Fruit fly (Drosophila melanogaster) whole organism: ENCODE measurements around the gene Fbp2.

ENCODE experiments used
- CG8478 ChIP-seq: fragments of >200 bp; optimal IDR thresholded peaks from 2 replicates; lab custom pipeline; 2018; ENCODE audit warnings: inconsistent platforms
- Dll ChIP-seq: fragments of >200 bp; optimal IDR thresholded peaks from 2 replicates; lab custom pipeline; 2017
- EcR ChIP-seq, 2 experiments: fragments of >200 bp; optimal IDR thresholded peaks; 2 replicates each; lab custom pipeline; 2017; ENCODE audit warnings: missing biosample characterization in 2 of 2, missing genetic modification characterization in 2 of 2, missing genetic modification reagents in 2 of 2
- pan ChIP-seq: fragments of >200 bp; optimal IDR thresholded peaks from 2 replicates; lab custom pipeline; 2017
- psq ChIP-seq: fragments of >200 bp; optimal IDR thresholded peaks from 2 replicates; lab custom pipeline; 2017
- usp ChIP-seq: fragments of >200 bp; optimal IDR thresholded peaks from 2 replicates; lab custom pipeline; 2017; ENCODE audit warnings: missing biosample characterization, missing genetic modification characterization, mixed read lengths

Gene Fbp2

DNA sequence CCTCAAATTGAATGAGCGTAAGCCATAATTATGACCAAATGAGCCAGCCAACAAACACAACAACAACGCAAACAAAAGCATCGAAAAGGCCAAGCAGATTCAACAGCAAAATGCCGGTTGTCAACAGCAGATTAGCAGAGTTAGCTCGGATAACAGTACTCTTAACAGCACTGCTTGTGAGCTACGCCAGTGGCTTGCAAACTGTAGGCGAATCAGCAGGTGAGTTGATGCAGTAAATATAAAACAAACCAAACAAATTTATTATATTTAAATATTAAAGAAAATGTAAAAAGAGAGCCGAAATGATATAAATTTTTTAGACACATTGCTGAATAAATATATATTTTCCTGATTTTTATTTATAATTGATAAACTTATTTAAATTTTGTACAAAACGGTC is 5.9 kb upstream of the Fbp2 start:
- TF ChIP-seq EcR (GFP tag; optimal IDR thresholded peaks at IDR 0.05; lab: Kevin White, UChicago): no peak
- no peak for TF ChIP-seq psq (lab: Kevin White, UChicago)

DNA sequence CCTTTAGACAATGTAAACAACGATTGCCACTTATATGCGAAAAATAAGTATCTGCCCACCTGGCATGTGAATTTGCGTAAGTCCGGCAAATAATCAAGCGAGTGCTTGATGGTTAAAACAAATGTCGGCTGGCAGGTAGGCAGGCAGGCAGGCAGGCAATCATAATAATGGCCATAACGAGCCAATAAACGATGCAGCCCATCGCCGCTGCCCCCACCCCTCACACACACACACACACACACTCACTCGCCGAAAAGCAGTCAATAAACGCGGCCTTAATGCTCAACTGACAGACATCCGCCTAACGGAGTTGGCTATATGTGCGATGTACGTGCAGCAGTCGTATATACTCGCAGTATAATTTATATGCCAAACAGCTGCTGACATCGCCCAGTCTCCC is 5.3 kb upstream of the Fbp2 start:
- TF ChIP-seq usp (GFP tag; lab: Kevin White, UChicago): no peak
- no peak for TF ChIP-seq psq (lab: Kevin White, UChicago)

DNA sequence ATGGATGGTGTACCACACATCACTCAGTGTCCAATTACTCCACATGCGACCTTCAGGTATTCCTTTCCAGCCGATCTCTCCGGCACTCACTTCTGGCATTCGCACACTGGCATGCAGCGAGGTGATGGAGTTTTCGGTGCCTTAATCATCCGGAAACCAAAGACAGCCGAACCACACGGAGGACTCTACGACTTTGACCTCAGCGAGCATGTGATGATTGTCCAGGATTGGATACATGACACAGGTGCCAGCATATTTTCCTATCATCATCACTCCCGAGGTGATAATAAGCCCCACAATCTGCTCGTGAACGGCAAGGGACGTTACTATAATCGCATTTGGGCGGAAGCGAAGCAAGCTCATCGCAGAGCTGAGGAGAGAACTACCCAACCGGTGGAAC is 2.4 kb upstream of the Fbp2 start:
- TF ChIP-seq psq (lab: Kevin White, UChicago): no peak
- TF ChIP-seq usp (GFP tag; lab: Kevin White, UChicago): no peak
- no peak for TF ChIP-seq EcR (GFP tag; optimal IDR thresholded peaks at IDR 0.05; lab: Kevin White, UChicago)
- no peak for TF ChIP-seq Dll (lab: Kevin White, UChicago)
- TF ChIP-seq CG8478: no peak
- TF ChIP-seq pan (lab: Kevin White, UChicago): no peak

DNA sequence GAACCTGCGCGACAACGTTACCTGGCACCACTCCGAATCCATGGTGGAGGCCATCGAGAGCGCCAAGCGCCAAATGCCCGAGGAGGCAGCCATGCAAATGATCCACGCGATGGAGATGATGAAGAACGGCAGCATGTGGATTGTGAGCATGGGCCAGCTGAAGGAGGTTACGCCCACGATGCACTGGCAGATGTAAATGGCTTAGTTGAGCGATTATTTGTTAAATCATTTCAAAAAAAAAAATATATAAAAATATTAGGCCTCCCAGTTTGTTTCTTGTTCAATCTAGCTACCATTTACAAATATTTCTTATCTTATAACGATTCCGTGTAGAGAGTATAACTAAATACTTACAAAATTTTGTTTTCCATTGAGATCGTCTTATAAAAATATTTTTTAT is 986 bp downstream of the Fbp2 start, which contains the start of gene CG42847:
CG42847 (plus strand) TSS at position 301 of the 400 bp plus-strand sequence.
- no peak for TF ChIP-seq EcR (GFP tag; optimal IDR thresholded peaks at IDR 0.05; lab: Kevin White, UChicago)
- no peak for TF ChIP-seq Dll (lab: Kevin White, UChicago)
- no peak for TF ChIP-seq CG8478
- no peak for TF ChIP-seq usp (GFP tag; lab: Kevin White, UChicago)
- TF ChIP-seq pan (lab: Kevin White, UChicago): no peak
- no peak for TF ChIP-seq psq (lab: Kevin White, UChicago)

DNA sequence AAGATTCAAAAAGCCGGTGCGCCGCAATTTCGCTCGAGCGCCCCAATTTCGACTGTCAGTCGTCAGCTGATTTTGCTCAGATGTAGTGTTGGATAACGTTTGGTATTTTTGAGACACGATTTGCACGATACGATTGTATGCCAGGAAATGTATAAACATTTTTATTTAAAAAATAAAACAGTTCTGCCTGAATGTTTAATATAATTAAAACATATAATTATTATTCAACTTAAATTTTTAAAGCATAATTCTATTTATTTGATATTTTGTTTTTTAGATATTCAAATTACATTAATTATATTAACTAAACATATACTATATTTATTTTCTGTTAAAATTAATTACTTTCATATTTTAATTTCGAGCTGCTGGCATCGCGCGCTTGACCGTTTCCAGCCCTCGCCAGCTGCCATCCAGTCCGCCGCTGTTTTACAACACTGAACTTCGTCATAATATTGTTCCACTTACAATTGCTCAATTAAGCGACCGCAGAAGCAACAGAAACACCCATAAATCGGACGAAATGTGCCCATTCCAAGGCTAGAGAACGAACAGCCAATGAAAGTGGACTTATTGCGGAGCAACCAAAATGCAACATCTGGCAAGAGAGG is 4.5 kb downstream of the Fbp2 start, which contains the start of the genes FucTB and scat:
FucTB (minus strand) TSS at position 61 of the 611 bp plus-strand sequence.
scat (plus strand) TSS at position 414 of the 611 bp plus-strand sequence.
- TF ChIP-seq CG8478 (no peak), pan (lab: Kevin White, UChicago) (no peak), EcR (GFP tag; optimal IDR thresholded peaks at IDR 0.05; lab: Kevin White, UChicago) (no peak), Dll (lab: Kevin White, UChicago) (no peak), psq (lab: Kevin White, UChicago) (no peak), usp (GFP tag; lab: Kevin White, UChicago) (no peak)

DNA sequence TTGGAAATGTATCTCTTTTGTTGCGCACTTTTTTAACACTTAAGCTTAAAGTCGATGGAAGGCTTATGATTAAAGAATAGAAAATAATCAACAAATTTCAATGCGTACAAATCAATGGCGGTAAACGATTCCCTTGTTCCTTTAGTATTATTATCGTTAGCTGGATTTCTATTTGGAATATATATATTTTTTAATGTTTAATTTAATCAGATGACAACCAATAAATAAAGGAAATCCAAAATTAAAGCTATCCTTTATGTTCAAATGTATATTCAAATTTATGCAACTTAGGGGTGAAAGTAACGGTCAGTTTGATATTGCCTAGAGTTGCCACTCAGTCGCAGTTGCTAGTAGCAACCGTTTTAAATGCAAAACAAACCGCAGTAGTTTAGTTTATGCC is 8.5 kb downstream of the Fbp2 start, which contains the start of gene CG3769:
CG3769 (plus strand) TSS at position 301 of the 400 bp plus-strand sequence.
- TF ChIP-seq CG8478: no peak
- TF ChIP-seq usp (GFP tag; lab: Kevin White, UChicago): no peak
- no peak for TF ChIP-seq EcR (GFP tag; optimal IDR thresholded peaks at IDR 0.05; lab: Kevin White, UChicago)
- no peak for TF ChIP-seq psq (lab: Kevin White, UChicago)
- no peak for TF ChIP-seq pan (lab: Kevin White, UChicago)
- TF ChIP-seq Dll (lab: Kevin White, UChicago): no peak

DNA sequence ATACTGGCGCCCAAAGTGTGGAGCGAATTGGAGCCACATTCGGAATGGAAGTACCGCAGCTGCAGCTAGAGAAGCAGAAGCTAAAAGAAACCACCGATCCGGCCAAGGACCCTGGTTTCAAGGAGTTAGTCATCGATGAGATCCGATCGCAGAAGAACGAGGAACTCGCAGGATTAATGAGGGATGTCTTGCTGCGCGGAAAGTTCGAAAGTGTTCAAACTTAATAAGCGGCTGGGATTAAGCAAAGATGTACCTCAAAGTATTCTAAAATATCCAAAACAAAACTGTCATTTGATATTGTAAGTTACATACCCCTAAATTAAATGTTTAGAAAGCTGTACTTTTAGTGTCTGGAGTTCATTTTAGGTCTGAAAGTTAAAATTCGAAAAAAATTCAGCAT is 9.9 kb downstream of the Fbp2 start, which contains the start of gene RpS28-like:
RpS28-like (plus strand) TSS at position 301 of the 400 bp plus-strand sequence.
- no peak for TF ChIP-seq EcR (GFP tag; optimal IDR thresholded peaks at IDR 0.05; lab: Kevin White, UChicago)
- no peak for TF ChIP-seq Dll (lab: Kevin White, UChicago)
- TF ChIP-seq usp (GFP tag; lab: Kevin White, UChicago): no peak
- TF ChIP-seq psq (lab: Kevin White, UChicago): no peak
- TF ChIP-seq pan (lab: Kevin White, UChicago): no peak
- TF ChIP-seq CG8478: no peak

DNA sequence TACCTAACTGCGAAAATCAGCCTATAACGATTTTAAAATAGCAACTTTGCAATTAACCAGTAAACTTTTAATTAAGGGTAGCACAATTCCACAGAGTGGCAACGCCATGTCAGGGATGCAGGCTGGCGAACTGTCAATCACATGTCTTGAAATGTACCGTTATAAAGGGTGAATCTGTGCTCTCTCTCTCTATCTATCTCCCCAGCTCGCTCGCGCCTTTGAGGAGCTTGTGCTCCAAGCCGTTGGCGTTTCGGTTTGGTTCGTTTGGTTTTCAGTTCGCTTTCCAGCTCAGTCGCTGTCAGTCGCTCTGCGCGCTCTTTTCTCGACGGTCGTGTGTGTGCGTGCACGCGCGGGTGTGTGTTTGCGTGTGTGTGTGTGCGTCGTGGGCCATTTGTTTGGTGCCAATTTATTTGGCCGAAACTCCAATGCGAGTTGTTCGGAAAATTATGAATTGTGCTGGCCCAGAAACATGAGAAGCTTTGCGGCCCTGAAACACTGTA is 10.7 kb downstream of the Fbp2 start, which contains the start of gene numb:
numb (plus strand) TSS at position 254 of the 500 bp plus-strand sequence.
- TF ChIP-seq pan (lab: Kevin White, UChicago): no peak

DNA sequence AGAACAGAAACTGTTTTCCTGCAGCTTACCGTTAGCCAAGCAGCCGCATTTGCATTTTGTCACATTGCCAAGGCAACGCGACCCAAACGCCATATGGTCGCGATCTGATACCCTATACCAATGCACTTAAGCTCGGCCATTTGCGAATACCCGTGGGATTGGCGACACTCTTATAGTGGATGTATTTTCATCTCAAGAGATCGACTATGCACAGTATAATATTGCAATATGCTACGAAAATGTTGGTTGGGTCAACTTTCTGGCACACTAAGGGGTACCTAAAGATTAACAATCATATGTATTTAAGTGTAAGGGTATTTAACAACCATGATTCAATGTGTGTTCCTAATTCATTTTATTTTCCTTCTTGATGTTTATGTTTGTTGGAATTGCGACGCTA is 11.6 kb downstream of the Fbp2 start:
- no peak for TF ChIP-seq Dll (lab: Kevin White, UChicago)
- no peak for TF ChIP-seq pan (lab: Kevin White, UChicago)
- no peak for TF ChIP-seq CG8478
- TF ChIP-seq EcR (GFP tag; optimal IDR thresholded peaks at IDR 0.05; lab: Kevin White, UChicago): no peak
- TF ChIP-seq psq (lab: Kevin White, UChicago): no peak
- no peak for TF ChIP-seq usp (GFP tag; lab: Kevin White, UChicago)

DNA sequence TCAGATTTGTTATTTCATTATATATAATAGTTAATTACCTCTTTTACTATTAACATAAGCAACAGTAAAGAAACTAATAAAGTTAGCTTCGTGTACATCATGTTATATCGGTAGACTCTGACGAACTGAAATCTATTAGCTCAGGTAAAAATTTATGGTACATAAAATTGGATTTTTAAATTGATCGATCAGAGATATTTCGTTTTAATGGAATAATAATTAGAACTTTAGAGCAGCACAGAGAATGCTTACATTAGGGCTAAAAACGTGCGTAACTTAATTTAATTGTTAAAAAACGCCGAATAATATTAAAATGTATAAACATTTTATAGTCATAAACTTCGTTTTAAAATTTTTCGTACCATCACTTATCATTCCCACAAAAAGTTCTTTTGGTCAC is 14.1 kb downstream of the Fbp2 start, which contains the start of gene CG33723:
CG33723 (minus strand) TSS at position 101 of the 400 bp plus-strand sequence.
- TF ChIP-seq psq (lab: Kevin White, UChicago) (no peak), CG8478 (no peak), usp (GFP tag; lab: Kevin White, UChicago) (no peak), pan (lab: Kevin White, UChicago) (no peak), Dll (lab: Kevin White, UChicago) (no peak), EcR (GFP tag; optimal IDR thresholded peaks at IDR 0.05; lab: Kevin White, UChicago) (no peak)

DNA sequence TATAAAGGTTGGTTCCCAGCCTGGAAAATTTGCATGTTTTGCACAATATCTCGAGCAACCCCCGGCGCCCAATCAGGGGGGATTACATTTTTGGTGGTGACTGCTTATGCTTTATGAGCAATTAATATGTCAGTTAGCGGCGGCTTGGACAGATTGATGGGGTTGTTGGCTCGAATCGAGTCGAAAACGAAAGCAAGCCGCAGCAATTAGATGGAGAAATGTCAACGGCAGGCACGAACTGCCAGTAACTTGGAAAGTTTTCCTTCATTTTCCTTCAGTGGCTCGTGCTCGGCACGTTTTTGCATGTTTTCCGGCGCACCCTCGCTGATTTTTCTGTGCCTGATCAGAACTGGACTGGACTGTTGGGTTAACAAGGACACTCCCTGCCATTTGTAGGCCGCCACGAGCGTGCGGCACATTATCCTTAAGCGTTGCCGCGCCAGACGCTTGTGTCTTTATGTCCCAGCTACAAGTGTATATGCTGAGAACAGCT is 16.3 kb downstream of the Fbp2 start:
- TF ChIP-seq pan (lab: Kevin White, UChicago): no peak
- no peak for TF ChIP-seq CG8478
- TF ChIP-seq usp (GFP tag; lab: Kevin White, UChicago): no peak

DNA sequence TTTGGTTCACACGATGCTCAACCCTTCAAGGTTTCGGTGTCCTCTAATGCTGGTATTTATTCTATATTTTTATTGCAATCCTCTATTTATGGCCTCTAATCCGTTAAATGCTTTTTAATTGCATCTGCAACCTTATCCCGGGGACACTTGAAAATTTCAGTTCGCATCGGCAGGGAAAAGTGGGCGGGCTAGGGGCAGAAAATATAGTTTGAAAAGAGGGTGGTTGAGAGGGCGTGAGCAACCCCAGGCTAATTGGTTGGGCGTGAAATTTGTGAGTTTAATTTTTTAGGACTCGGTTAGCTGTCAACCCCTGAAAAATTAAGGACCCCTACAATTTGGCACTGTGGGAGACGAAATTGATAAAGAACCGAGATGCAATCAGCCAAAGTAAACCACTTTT is 19.2 kb downstream of the Fbp2 start:
- TF ChIP-seq EcR (GFP tag; optimal IDR thresholded peaks at IDR 0.05; lab: Kevin White, UChicago) (no peak), psq (lab: Kevin White, UChicago) (no peak), CG8478 (no peak), Dll (lab: Kevin White, UChicago) (no peak), usp (GFP tag; lab: Kevin White, UChicago) (no peak), pan (lab: Kevin White, UChicago) (no peak)
